Worm (Caenorhabditis elegans) whole organism, L3 larva: ENCODE results near the gene W02A2.9.

Experiments used
- ZK546.5 ChIP-seq: sonication (generic microtip); optimal IDR thresholded peaks from 2 replicates; lab custom pipeline; 2017; ENCODE audit warnings: missing biosample characterization, missing genetic modification characterization
- ama-1 ChIP-seq: fragments of 150-350 bp; optimal IDR thresholded peaks from 2 replicates; lab custom pipeline; 2018
- ceh-16 ChIP-seq: sonication (generic microtip); optimal IDR thresholded peaks from 2 replicates; lab custom pipeline; 2017; ENCODE audit warnings: missing biosample characterization, missing genetic modification characterization
- ceh-82 ChIP-seq: fragments of 150-350 bp; optimal IDR thresholded peaks from 2 replicates; lab custom pipeline; 2014; ENCODE audit warnings: missing biosample characterization, missing genetic modification characterization
- ceh-9 ChIP-seq: sonication (generic microtip); optimal IDR thresholded peaks from 2 replicates; lab custom pipeline; 2018; ENCODE audit warnings: missing biosample characterization, missing genetic modification characterization
- daf-12 ChIP-seq: fragments of 150-350 bp; optimal IDR thresholded peaks from 2 replicates; lab custom pipeline; 2014; ENCODE audit warnings: missing biosample characterization, missing genetic modification reagents, missing genetic modification characterization
- egl-5 ChIP-seq: fragments of 150-350 bp; optimal IDR thresholded peaks from 2 replicates; lab custom pipeline; 2017; ENCODE audit warnings: missing biosample characterization, missing genetic modification reagents, missing genetic modification characterization, inconsistent platforms
- elt-1 ChIP-seq: fragments of 150-350 bp; optimal IDR thresholded peaks from 2 replicates; lab custom pipeline; 2014; ENCODE audit warnings: missing biosample characterization, missing genetic modification characterization
- elt-2 ChIP-seq: sonication (generic microtip); optimal IDR thresholded peaks from 2 replicates; lab custom pipeline; 2016; ENCODE audit warnings: missing genetic modification reagents, mild to moderate bottlenecking, missing genetic modification characterization, missing compliant biosample characterization
- eor-1 ChIP-seq, 2 experiments: fragments of 150-350 bp; optimal IDR thresholded peaks; 2 replicates each; lab custom pipeline; 2014 to 2018; ENCODE audit warnings: missing biosample characterization in 2 of 2, missing genetic modification characterization in 2 of 2
- fos-1 ChIP-seq: fragments of 150-350 bp; optimal IDR thresholded peaks from 2 replicates; lab custom pipeline; 2014; ENCODE audit warnings: missing biosample characterization, missing genetic modification characterization
- hmg-11 ChIP-seq: sonication (generic microtip); optimal IDR thresholded peaks from 2 replicates; lab custom pipeline; 2016; ENCODE audit warnings: missing genetic modification characterization, missing compliant biosample characterization
- jun-1 ChIP-seq: fragments of 150-350 bp; optimal IDR thresholded peaks from 2 replicates; lab custom pipeline; 2014; ENCODE audit warnings: missing biosample characterization, missing genetic modification reagents, missing genetic modification characterization
- lin-15B ChIP-seq: fragments of 150-350 bp; optimal IDR thresholded peaks from 2 replicates; lab custom pipeline; 2014; ENCODE audit warnings: missing biosample characterization, missing genetic modification characterization
- lin-39 ChIP-seq: fragments of 150-350 bp; optimal IDR thresholded peaks from 2 replicates; lab custom pipeline; 2018; ENCODE audit warnings: missing biosample characterization, missing genetic modification reagents, missing genetic modification characterization
- lsy-12 ChIP-seq: sonication (generic microtip); optimal IDR thresholded peaks from 2 replicates; lab custom pipeline; 2016; ENCODE audit warnings: mild to moderate bottlenecking, missing genetic modification characterization, missing compliant biosample characterization
- mml-1 ChIP-seq: fragments of 150-350 bp; sonication (generic microtip); optimal IDR thresholded peaks from 3 replicates; lab custom pipeline; 2014; ENCODE audit warnings: missing biosample characterization, missing genetic modification characterization
- nfya-1 ChIP-seq: sonication (generic microtip); optimal IDR thresholded peaks from 2 replicates; lab custom pipeline; 2017; ENCODE audit warnings: missing genetic modification characterization, mild to moderate bottlenecking, missing compliant biosample characterization, antibody characterized with exemption, moderate library complexity; ENCODE audit not compliant: insufficient read depth
- nhr-23 ChIP-seq: fragments of 150-350 bp; optimal IDR thresholded peaks from 2 replicates; lab custom pipeline; 2014; ENCODE audit warnings: missing biosample characterization, missing genetic modification reagents, missing genetic modification characterization
- nhr-25 ChIP-seq: sonication (generic microtip); optimal IDR thresholded peaks from 2 replicates; lab custom pipeline; 2017; ENCODE audit warnings: missing biosample characterization, missing genetic modification characterization
- nhr-28 ChIP-seq: fragments of 150-350 bp; optimal IDR thresholded peaks from 2 replicates; lab custom pipeline; 2014; ENCODE audit warnings: missing biosample characterization, missing genetic modification characterization
- nhr-67 ChIP-seq: fragments of 150-350 bp; optimal IDR thresholded peaks from 2 replicates; lab custom pipeline; 2014; ENCODE audit warnings: missing biosample characterization, missing genetic modification characterization
- nhr-76 ChIP-seq: fragments of 150-350 bp; sonication (generic microtip); optimal IDR thresholded peaks from 5 replicates; lab custom pipeline; 2014; ENCODE audit warnings: missing biosample characterization, missing genetic modification characterization
- nhr-77 ChIP-seq: fragments of 150-350 bp; optimal IDR thresholded peaks from 2 replicates; lab custom pipeline; 2014; ENCODE audit warnings: missing biosample characterization, missing genetic modification characterization
- pha-4 ChIP-seq: fragments of 150-350 bp; optimal IDR thresholded peaks from 2 replicates; lab custom pipeline; 2014; ENCODE audit warnings: missing biosample characterization, missing genetic modification reagents, missing genetic modification characterization
- pqm-1 ChIP-seq: fragments of 150-350 bp; optimal IDR thresholded peaks from 2 replicates; lab custom pipeline; 2017; ENCODE audit warnings: missing biosample characterization, missing genetic modification characterization, inconsistent platforms
- sea-2 ChIP-seq: fragments of 150-350 bp; sonication (generic microtip); optimal IDR thresholded peaks from 4 replicates; lab custom pipeline; 2014; ENCODE audit warnings: missing biosample characterization, missing genetic modification reagents, missing genetic modification characterization
- unc-39 ChIP-seq: sonication (generic microtip); optimal IDR thresholded peaks from 4 replicates; lab custom pipeline; 2017; ENCODE audit warnings: missing biosample characterization, missing genetic modification characterization
- unc-62 ChIP-seq: fragments of 150-350 bp; sonication (generic microtip); optimal IDR thresholded peaks from 4 replicates; lab custom pipeline; 2014; ENCODE audit warnings: missing biosample characterization, missing genetic modification reagents, missing genetic modification characterization
- zag-1 ChIP-seq: fragments of 150-350 bp; optimal IDR thresholded peaks from 2 replicates; lab custom pipeline; 2014; ENCODE audit warnings: missing biosample characterization, missing genetic modification characterization
- ztf-11 ChIP-seq: fragments of 150-350 bp; optimal IDR thresholded peaks from 2 replicates; lab custom pipeline; 2014; ENCODE audit warnings: missing biosample characterization, missing genetic modification characterization

Gene W02A2.9

ce11 chrIV:13330547-13330946 lies 16.9 kb upstream of the W02A2.9 start:
- peak; percentile 50 for TF ChIP-seq pha-4
- no peak for TF ChIP-seq ceh-16 (tag; lab: Kevin White, UChicago)
- TF ChIP-seq, all 47 proteins: peak for 1

- no peak for TF ChIP-seq nhr-23 (tag; lab: Kevin White, UChicago)
- TF ChIP-seq unc-62 (GFP tag; lab: Kevin White, UChicago), result no peak
- TF ChIP-seq lsy-12, result no peak
- TF ChIP-seq pha-4, result peak; percentile 28
- TF ChIP-seq ztf-11, result no peak
- TF ChIP-seq egl-5 (tag; lab: Kevin White, UChicago), result no peak
- TF ChIP-seq hmg-11 (tag; lab: Kevin White, UChicago), result no peak
These were observed 16.2 kb upstream of the W02A2.9 start, which contains the start of gene pqn-74 for ce11 chrIV:13331285-13331684. TSS of gene pqn-74 (minus strand) at chrIV:13331406.

- peak; percentile 61 for TF ChIP-seq pha-4
- no peak for TF ChIP-seq ZK546.5 (tag; lab: Kevin White, UChicago)
- TF ChIP-seq unc-62 (GFP tag; lab: Kevin White, UChicago), result no peak
- TF ChIP-seq elt-2, result peak; percentile 76
- peak; percentile 49 for TF ChIP-seq pqm-1
- TF ChIP-seq ceh-82 (tag; lab: Kevin White, UChicago), result no peak
- TF ChIP-seq eor-1 (tag; optimal IDR thresholded peaks at IDR 0.05; lab: Kevin White, UChicago), result no peak
- no peak for TF ChIP-seq nhr-76
- TF ChIP-seq nhr-77 (tag; lab: Kevin White, UChicago), result no peak
These were observed 13.2 kb upstream of the W02A2.9 start for ce11 chrIV:13334287-13334686.

ce11 chrIV:13342555-13342954 lies 4.9 kb upstream of the W02A2.9 start, which contains the start of gene W02A2.5:
TSS of gene W02A2.5 (plus strand) at chrIV:13342855.
- TF ChIP-seq unc-39 (tag; lab: Kevin White, UChicago) (no peak), daf-12 (tag; lab: Kevin White, UChicago) (no peak)

- no peak for TF ChIP-seq lin-39 (tag; lab: Kevin White, UChicago)
- peak; percentile 36 for TF ChIP-seq fos-1 (tag; lab: Kevin White, UChicago)
- peak; percentile 85 for TF ChIP-seq jun-1 (tag; lab: Kevin White, UChicago)
- TF ChIP-seq nhr-23 (tag; lab: Kevin White, UChicago), result no peak
- no peak for TF ChIP-seq lin-15B (tag; lab: Kevin White, UChicago)
- peak; percentile 99 for TF ChIP-seq pha-4
- TF ChIP-seq elt-2, result peak; percentile 66
- TF ChIP-seq egl-5 (tag; lab: Kevin White, UChicago), result no peak
- TF ChIP-seq pqm-1, result peak; percentile 64
- TF ChIP-seq nfya-1 (tag; lab: Kevin White, UChicago), result no peak
- TF ChIP-seq, all 47 proteins: peak for 5
These were observed 1.4 kb upstream of the W02A2.9 start for ce11 chrIV:13346078-13346477.

- TF ChIP-seq ceh-82 (tag; lab: Kevin White, UChicago) (no peak), lin-15B (tag; lab: Kevin White, UChicago) (no peak), pha-4 (no peak), pqm-1 (no peak), nhr-67 (tag; lab: Kevin White, UChicago) (no peak), ama-1 (lab: Kevin White, UChicago) (no peak), ceh-9 (no peak), mml-1 (tag; lab: Kevin White, UChicago) (no peak), sea-2 (GFP tag; lab: Kevin White, UChicago) (no peak), nhr-28 (tag; lab: Kevin White, UChicago) (no peak), nhr-25 (tag; lab: Kevin White, UChicago) (no peak), nhr-77 (tag; lab: Kevin White, UChicago) (no peak)
These were observed 1.1 kb downstream of the W02A2.9 start, which contains the start of gene W02A2.12 for ce11 chrIV:13348592-13348991. TSS of gene W02A2.12 (minus strand) at chrIV:13348831.

- TF ChIP-seq elt-1 (tag; lab: Kevin White, UChicago), result peak; percentile 80
- no peak for TF ChIP-seq zag-1 (tag; lab: Kevin White, UChicago)
- TF ChIP-seq, all 47 proteins: peak for 1
These were observed 5.8 kb downstream of the W02A2.9 start, which contains the start of the genes rec-8 and mex-5 for ce11 chrIV:13353143-13353773. TSS of gene rec-8 (minus strand) at chrIV:13353193. TSS of gene mex-5 (plus strand) at chrIV:13353723.
